Fruit fly (Drosophila melanogaster) whole organism: ENCODE measurements around the gene spn-D.

ENCODE experiments used
- CG8478 ChIP-seq: fragments of >200 bp; optimal IDR thresholded peaks from 2 replicates; lab custom pipeline; 2018; ENCODE audit warnings: inconsistent platforms
- Dll ChIP-seq: fragments of >200 bp; optimal IDR thresholded peaks from 2 replicates; lab custom pipeline; 2017
- EcR ChIP-seq, 2 experiments: fragments of >200 bp; optimal IDR thresholded peaks; 2 replicates each; lab custom pipeline; 2017; ENCODE audit warnings: missing biosample characterization in 2 of 2, missing genetic modification characterization in 2 of 2, missing genetic modification reagents in 2 of 2
- pan ChIP-seq: fragments of >200 bp; optimal IDR thresholded peaks from 2 replicates; lab custom pipeline; 2017
- psq ChIP-seq: fragments of >200 bp; optimal IDR thresholded peaks from 2 replicates; lab custom pipeline; 2017
- usp ChIP-seq: fragments of >200 bp; optimal IDR thresholded peaks from 2 replicates; lab custom pipeline; 2017; ENCODE audit warnings: missing biosample characterization, missing genetic modification characterization, mixed read lengths

The spn-D gene

dm6 chr3R:27181074-27181473 lies 15.6 kb downstream of the spn-D start:
- TF ChIP-seq CG8478 (lab: Kevin White, UChicago), result no peak
- TF ChIP-seq Dll, result no peak
- no peak for TF ChIP-seq psq

DNA sequence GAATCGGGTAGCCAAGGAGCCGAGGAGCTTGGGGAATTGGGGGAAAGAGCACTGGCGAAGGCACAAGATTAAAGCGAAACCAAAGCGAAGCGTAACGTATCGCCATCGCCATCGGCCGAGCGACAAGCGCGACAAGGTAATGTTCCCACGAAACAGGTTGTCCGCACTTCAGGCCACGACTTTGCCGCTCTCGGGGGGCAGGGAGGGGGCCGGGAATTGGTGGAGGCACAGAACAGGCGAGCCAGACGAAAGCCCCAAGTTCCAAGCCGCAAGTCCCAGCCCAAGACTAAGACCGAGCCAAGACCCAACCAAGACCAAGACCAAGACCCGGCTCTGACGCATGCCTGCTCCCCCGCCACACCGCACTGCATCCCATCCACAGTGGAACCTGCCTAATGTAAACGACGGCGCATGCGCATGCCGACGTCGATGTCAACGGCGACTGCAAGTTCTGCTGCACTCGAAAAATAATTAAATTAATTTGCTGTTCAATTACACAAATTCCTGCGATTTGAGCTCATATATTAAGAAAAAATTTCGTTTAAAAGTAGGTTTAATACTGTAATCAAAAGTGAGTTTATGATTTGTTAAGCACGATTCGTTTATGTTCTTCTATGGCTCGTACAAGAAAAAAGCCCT lies 20.5 kb downstream of the spn-D start:
- TF ChIP-seq usp (GFP tag; lab: Kevin White, UChicago), result no peak
- TF ChIP-seq pan (lab: Kevin White, UChicago), result no peak
- TF ChIP-seq Dll, result no peak
- no peak for TF ChIP-seq EcR (GFP tag; optimal IDR thresholded peaks at IDR 0.05; lab: Kevin White, UChicago)
- TF ChIP-seq psq, result no peak
- no peak for TF ChIP-seq CG8478 (lab: Kevin White, UChicago)

DNA sequence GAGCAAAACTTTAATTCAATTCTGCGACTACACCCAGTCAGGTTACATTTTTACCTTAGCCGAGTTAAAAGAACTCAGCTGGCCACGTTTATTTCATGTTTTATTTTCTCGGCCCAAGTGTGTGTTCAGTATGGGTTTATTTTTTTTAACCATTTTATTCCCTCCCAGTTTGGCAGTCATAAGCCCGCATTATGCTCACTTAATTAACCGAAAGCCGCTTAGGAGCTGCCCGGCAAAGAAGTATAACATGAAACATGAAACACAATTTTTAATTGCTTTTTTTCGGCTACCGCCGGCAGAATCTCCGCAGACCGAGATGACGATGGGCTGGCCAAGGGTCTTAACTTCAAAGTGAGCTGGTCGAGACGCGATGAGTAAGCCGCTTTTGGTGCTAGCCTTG lies 21.3 kb downstream of the spn-D start:
- TF ChIP-seq EcR (GFP tag; optimal IDR thresholded peaks at IDR 0.05; lab: Kevin White, UChicago) (no peak), pan (lab: Kevin White, UChicago) (no peak), CG8478 (lab: Kevin White, UChicago) (no peak), Dll (no peak), psq (no peak), usp (GFP tag; lab: Kevin White, UChicago) (no peak)

DNA sequence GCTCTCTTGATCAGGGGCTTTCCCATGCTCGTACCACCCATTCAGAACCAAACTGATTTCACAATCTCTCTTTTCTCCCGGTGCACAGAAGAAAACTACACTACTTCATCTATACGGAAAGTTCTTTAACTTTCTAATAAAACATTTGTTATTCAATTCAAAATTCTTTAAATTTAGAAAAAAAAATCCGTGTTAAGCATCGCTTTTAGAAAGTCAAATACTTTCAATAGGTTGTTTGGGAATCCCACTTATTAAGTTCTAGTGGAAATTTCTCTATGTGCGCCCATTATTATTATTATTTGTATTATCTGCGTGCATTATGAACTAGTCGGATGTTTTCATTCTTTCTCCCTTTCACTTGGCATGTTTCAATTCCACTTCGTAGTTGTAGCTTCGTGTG lies 27.6 kb downstream of the spn-D start:
- TF ChIP-seq psq (no peak), CG8478 (lab: Kevin White, UChicago) (no peak), usp (GFP tag; lab: Kevin White, UChicago) (no peak), EcR (GFP tag; optimal IDR thresholded peaks at IDR 0.05; lab: Kevin White, UChicago) (no peak), Dll (no peak), pan (lab: Kevin White, UChicago) (no peak)

- TF ChIP-seq Dll (peak; percentile 30), psq (no peak), pan (lab: Kevin White, UChicago) (no peak)
These were observed 28.6 kb downstream of the spn-D start, which contains the start of gene Ser for dm6 chr3R:27194106-27194505. Gene Ser (minus strand): TSS chr3R:27194267.

DNA sequence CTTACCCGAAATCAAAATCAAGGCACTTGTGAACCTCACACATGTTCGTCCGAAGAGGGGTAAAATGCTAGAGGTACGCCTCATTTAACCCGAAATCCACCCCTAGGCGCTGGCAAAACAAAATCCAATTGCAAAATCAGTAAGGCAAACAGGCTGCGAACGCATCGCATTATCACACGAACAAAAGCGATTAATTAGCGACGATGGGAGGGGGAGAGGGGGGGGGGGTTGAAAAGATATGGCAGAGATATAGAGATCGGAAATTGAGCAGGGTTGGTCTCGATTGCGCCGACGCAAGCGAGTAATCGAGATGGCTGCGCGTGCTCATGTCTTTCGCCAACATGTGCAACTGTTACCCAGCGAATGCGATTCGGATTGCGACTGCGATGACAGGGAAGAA lies 31.4 kb downstream of the spn-D start:
- TF ChIP-seq Dll, result no peak
- no peak for TF ChIP-seq usp (GFP tag; lab: Kevin White, UChicago)
- no peak for TF ChIP-seq CG8478 (lab: Kevin White, UChicago)
- TF ChIP-seq pan (lab: Kevin White, UChicago), result no peak
- no peak for TF ChIP-seq psq
- TF ChIP-seq EcR (GFP tag; optimal IDR thresholded peaks at IDR 0.05; lab: Kevin White, UChicago), result no peak

dm6 chr3R:27197581-27197980 lies 32.1 kb downstream of the spn-D start:
- TF ChIP-seq usp (GFP tag; lab: Kevin White, UChicago) (no peak), CG8478 (lab: Kevin White, UChicago) (no peak), EcR (GFP tag; optimal IDR thresholded peaks at IDR 0.05; lab: Kevin White, UChicago) (no peak), pan (lab: Kevin White, UChicago) (no peak), psq (no peak), Dll (no peak)

- TF ChIP-seq usp (GFP tag; lab: Kevin White, UChicago) (no peak), EcR (GFP tag; optimal IDR thresholded peaks at IDR 0.05; lab: Kevin White, UChicago) (no peak)
These were observed 33.6 kb downstream of the spn-D start for dm6 chr3R:27198883-27199780.

dm6 chr3R:27201538-27202281 lies 36.2 kb downstream of the spn-D start:
- TF ChIP-seq Dll, result peak; percentile 41
- no peak for TF ChIP-seq CG8478 (lab: Kevin White, UChicago)

- TF ChIP-seq CG8478 (lab: Kevin White, UChicago), result no peak
- no peak for TF ChIP-seq psq
- TF ChIP-seq Dll, result no peak
- TF ChIP-seq pan (lab: Kevin White, UChicago), result no peak
- no peak for TF ChIP-seq usp (GFP tag; lab: Kevin White, UChicago)
- no peak for TF ChIP-seq EcR (GFP tag; optimal IDR thresholded peaks at IDR 0.05; lab: Kevin White, UChicago)
These were observed 36.8 kb downstream of the spn-D start for dm6 chr3R:27202330-27202729.

dm6 chr3R:27203856-27204255 lies 38.3 kb downstream of the spn-D start:
- TF ChIP-seq psq (no peak), EcR (GFP tag; optimal IDR thresholded peaks at IDR 0.05; lab: Kevin White, UChicago) (no peak), pan (lab: Kevin White, UChicago) (no peak), Dll (no peak), CG8478 (lab: Kevin White, UChicago) (no peak), usp (GFP tag; lab: Kevin White, UChicago) (no peak)

DNA sequence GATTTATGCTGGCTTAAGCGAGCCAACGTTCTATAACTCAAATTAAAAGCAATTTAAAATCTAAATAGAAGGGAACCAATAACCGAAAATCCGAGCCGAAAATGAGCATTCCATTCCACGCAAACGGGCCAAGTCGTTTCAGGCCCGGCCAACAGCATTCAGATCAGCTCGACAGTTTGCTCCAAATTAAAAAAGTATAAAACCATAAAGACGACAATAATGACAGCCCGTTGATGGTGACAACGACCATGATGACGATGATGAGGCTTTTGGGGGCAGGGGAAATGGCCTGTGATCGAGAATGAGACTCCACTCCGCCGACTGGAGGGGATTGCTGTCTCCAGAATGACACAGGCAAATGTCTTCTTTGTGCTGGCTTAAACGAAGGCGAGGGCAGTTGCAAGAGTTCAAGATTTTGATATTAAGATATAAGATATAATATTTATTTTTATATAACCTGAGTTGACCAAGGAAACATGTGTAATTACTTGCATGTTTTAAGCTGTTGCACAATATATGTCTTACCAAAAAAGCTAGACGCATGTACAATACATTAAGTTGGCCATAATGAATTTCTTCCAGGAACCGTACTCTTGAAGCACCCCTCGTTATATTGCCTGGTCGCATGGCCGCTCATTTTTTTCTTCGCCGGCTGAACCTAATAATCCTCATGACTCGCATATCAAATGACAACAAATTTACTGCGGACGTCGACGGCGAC lies 39.3 kb downstream of the spn-D start:
- no peak for TF ChIP-seq pan (lab: Kevin White, UChicago)
- TF ChIP-seq Dll, result no peak
- TF ChIP-seq CG8478 (lab: Kevin White, UChicago), result no peak
- no peak for TF ChIP-seq EcR (GFP tag; optimal IDR thresholded peaks at IDR 0.05; lab: Kevin White, UChicago)
- TF ChIP-seq psq, result no peak
- no peak for TF ChIP-seq usp (GFP tag; lab: Kevin White, UChicago)
